Worm (Caenorhabditis elegans) whole organism, L1 larva: Measurements from ENCODE around the gene E02H1.6.

Experiments used
- C16A3.4 ChIP-seq: fragments of 150-350 bp; optimal IDR thresholded peaks from 2 replicates; lab custom pipeline; 2014; ENCODE audit warnings: missing biosample characterization, missing genetic modification characterization
- Y116A8C.19 ChIP-seq: sonication (generic microtip); optimal IDR thresholded peaks from 2 replicates; lab custom pipeline; 2016; ENCODE audit warnings: missing compliant biosample characterization, missing genetic modification characterization, borderline replicate concordance
- aha-1 ChIP-seq: fragments of 150-350 bp; optimal IDR thresholded peaks from 2 replicates; lab custom pipeline; 2014; ENCODE audit warnings: missing biosample characterization, missing genetic modification characterization
- alr-1 ChIP-seq: fragments of 200-800 bp; sonication (Bioruptor generic); optimal IDR thresholded peaks from 2 replicates; lab custom pipeline; 2018; ENCODE audit warnings: borderline replicate concordance, mild to moderate bottlenecking, missing genetic modification characterization, missing compliant biosample characterization
- aly-2 ChIP-seq: fragments of 150-350 bp; optimal IDR thresholded peaks from 2 replicates; lab custom pipeline; 2014; ENCODE audit warnings: missing biosample characterization, missing genetic modification characterization
- ama-1 ChIP-seq: fragments of 150-350 bp; optimal IDR thresholded peaks from 2 replicates; lab custom pipeline; 2014
- blmp-1 ChIP-seq: fragments of 150-350 bp; optimal IDR thresholded peaks from 2 replicates; lab custom pipeline; 2014; ENCODE audit warnings: missing biosample characterization, missing genetic modification characterization
- ceh-8 ChIP-seq: fragments of 200-800 bp; sonication (Bioruptor generic); optimal IDR thresholded peaks from 2 replicates; lab custom pipeline; 2018; ENCODE audit warnings: mild to moderate bottlenecking, missing genetic modification characterization, moderate library complexity, missing compliant biosample characterization
- ceh-90 ChIP-seq: sonication (generic microtip); optimal IDR thresholded peaks from 2 replicates; lab custom pipeline; 2016; ENCODE audit warnings: missing genetic modification characterization, missing compliant biosample characterization
- ces-1 ChIP-seq: fragments of 150-350 bp; optimal IDR thresholded peaks from 2 replicates; lab custom pipeline; 2014; ENCODE audit warnings: missing biosample characterization, missing genetic modification reagents, missing genetic modification characterization
- dpl-1 ChIP-seq, 3 experiments: fragments of 150-350 bp in 2 of 3; sonication (generic microtip) in 1 of 3; optimal IDR thresholded peaks; 2 replicates each; lab custom pipeline; 2014 to 2017; ENCODE audit warnings: missing biosample characterization in 3 of 3, missing genetic modification characterization in 3 of 3, missing genetic modification reagents in 3 of 3
- efl-1 ChIP-seq, 4 experiments: fragments of 150-350 bp; optimal IDR thresholded peaks in 3 of 4; peaks in 1 of 4; 1 replicate in 1 of 4; 2 replicates in 3 of 4; lab custom pipeline; 2014; ENCODE audit warnings: missing biosample characterization in 2 of 4, missing genetic modification characterization in 2 of 4, missing genetic modification reagents in 2 of 4
- efl-3 ChIP-seq: fragments of 200-800 bp; sonication (Bioruptor generic); optimal IDR thresholded peaks from 2 replicates; lab custom pipeline; 2018; ENCODE audit warnings: mild to moderate bottlenecking, missing genetic modification characterization, missing compliant biosample characterization
- egl-13 ChIP-seq: sonication (generic microtip); optimal IDR thresholded peaks from 2 replicates; lab custom pipeline; 2016; ENCODE audit warnings: missing genotype, missing genetic modification reagents, missing genetic modification characterization, missing compliant biosample characterization
- egl-27 ChIP-seq, 2 experiments: fragments of 150-350 bp in 1 of 2; sonication (generic microtip); optimal IDR thresholded peaks; 3 replicates each; lab custom pipeline; 2017 to 2018; ENCODE audit warnings: missing biosample characterization in 2 of 2, missing genetic modification characterization in 2 of 2, missing genetic modification reagents in 2 of 2
- elt-3 ChIP-seq, 6 experiments: fragments of 150-350 bp in 1 of 6; sonication (generic microtip); optimal IDR thresholded peaks; 2 replicates each; lab custom pipeline; 2017 to 2018; ENCODE audit warnings: missing biosample characterization in 6 of 6, missing genetic modification characterization in 6 of 6, inconsistent platforms in 1 of 6
- fkh-4 ChIP-seq: sonication (generic microtip); optimal IDR thresholded peaks from 2 replicates; lab custom pipeline; 2016; ENCODE audit warnings: missing compliant biosample characterization, missing genetic modification characterization, borderline replicate concordance
- fkh-8 ChIP-seq: sonication (generic microtip); optimal IDR thresholded peaks from 2 replicates; lab custom pipeline; 2016; ENCODE audit warnings: mild to moderate bottlenecking, missing genetic modification characterization, missing compliant biosample characterization
- fos-1 ChIP-seq: fragments of 150-350 bp; optimal IDR thresholded peaks from 2 replicates; lab custom pipeline; 2014; ENCODE audit warnings: missing biosample characterization, missing genetic modification characterization
- grh-1 ChIP-seq: fragments of 200-800 bp; sonication (Bioruptor generic); IDR thresholded peaks from 2 replicates; pipeline ENCODE4 v1.3.6; 2022; ENCODE audit warnings: missing genetic modification reagents, missing genetic modification characterization, missing compliant biosample characterization
- hlh-17 ChIP-seq: fragments of 200-800 bp; sonication (Bioruptor generic); optimal IDR thresholded peaks from 2 replicates; lab custom pipeline; 2018; ENCODE audit warnings: missing genetic modification characterization, mild to moderate bottlenecking, missing compliant biosample characterization, moderate library complexity, borderline replicate concordance
- irx-1 ChIP-seq: sonication (generic microtip); optimal IDR thresholded peaks from 2 replicates; lab custom pipeline; 2016; ENCODE audit warnings: missing genetic modification characterization, missing compliant biosample characterization
- isw-1 ChIP-seq: fragments of 200-800 bp; sonication (Bioruptor generic); IDR thresholded peaks from 2 replicates; pipeline ENCODE4 v1.3.6; 2022; ENCODE audit warnings: missing genetic modification characterization, missing compliant biosample characterization
- jun-1 ChIP-seq: fragments of 150-350 bp; optimal IDR thresholded peaks from 2 replicates; lab custom pipeline; 2014; ENCODE audit warnings: missing biosample characterization, missing genetic modification reagents, missing genetic modification characterization
- lin-14 ChIP-seq: fragments of 200-800 bp; sonication (Bioruptor generic); optimal IDR thresholded peaks from 2 replicates; lab custom pipeline; 2018; ENCODE audit warnings: mild to moderate bottlenecking, missing genetic modification characterization, moderate library complexity, missing compliant biosample characterization
- lsy-2 ChIP-seq, 2 experiments: fragments of 150-350 bp; optimal IDR thresholded peaks; 2 replicates each; lab custom pipeline; 2014; ENCODE audit warnings: missing biosample characterization in 2 of 2, missing genetic modification characterization in 2 of 2
- mdl-1 ChIP-seq, 2 experiments: fragments of 150-350 bp; optimal IDR thresholded peaks; 2 replicates each; lab custom pipeline; 2014 to 2017; ENCODE audit warnings: missing biosample characterization in 2 of 2, missing genetic modification characterization in 2 of 2, inconsistent platforms in 1 of 2
- mef-2 ChIP-seq: fragments of 150-350 bp; optimal IDR thresholded peaks from 2 replicates; lab custom pipeline; 2014; ENCODE audit warnings: missing biosample characterization, missing genetic modification characterization
- mep-1 ChIP-seq: fragments of 150-350 bp; optimal IDR thresholded peaks from 2 replicates; lab custom pipeline; 2014; ENCODE audit warnings: missing biosample characterization, missing genetic modification characterization
- nhr-11 ChIP-seq: fragments of 150-350 bp; optimal IDR thresholded peaks from 2 replicates; lab custom pipeline; 2014; ENCODE audit warnings: missing biosample characterization, missing genetic modification characterization
- nhr-12 ChIP-seq: sonication (generic microtip); optimal IDR thresholded peaks from 2 replicates; lab custom pipeline; 2017; ENCODE audit warnings: missing biosample characterization, missing genetic modification characterization
- nhr-20 ChIP-seq: sonication (generic microtip); optimal IDR thresholded peaks from 2 replicates; lab custom pipeline; 2016; ENCODE audit warnings: mild to moderate bottlenecking, missing genetic modification characterization, missing compliant biosample characterization
- nhr-237 ChIP-seq: fragments of 150-350 bp; optimal IDR thresholded peaks from 2 replicates; lab custom pipeline; 2014; ENCODE audit warnings: missing biosample characterization, missing genetic modification characterization
- nhr-47 ChIP-seq: sonication (generic microtip); optimal IDR thresholded peaks from 2 replicates; lab custom pipeline; 2016; ENCODE audit warnings: mild to moderate bottlenecking, missing genetic modification characterization, moderate library complexity, missing compliant biosample characterization
- nhr-84 ChIP-seq: sonication (generic microtip); optimal IDR thresholded peaks from 2 replicates; lab custom pipeline; 2017; ENCODE audit warnings: missing biosample characterization, missing genetic modification characterization
- nhr-90 ChIP-seq: sonication (generic microtip); optimal IDR thresholded peaks from 2 replicates; lab custom pipeline; 2016; ENCODE audit warnings: mild to moderate bottlenecking, missing genetic modification characterization, missing compliant biosample characterization; ENCODE audit not compliant: poor library complexity
- pag-3 ChIP-seq: sonication (generic microtip); optimal IDR thresholded peaks from 2 replicates; lab custom pipeline; 2017; ENCODE audit warnings: missing genetic modification characterization, mild to moderate bottlenecking, missing compliant biosample characterization, antibody characterized with exemption, borderline replicate concordance; ENCODE audit not compliant: insufficient read depth
- pax-3 ChIP-seq: fragments of 200-800 bp; sonication (Bioruptor generic); optimal IDR thresholded peaks from 2 replicates; lab custom pipeline; 2018; ENCODE audit warnings: mild to moderate bottlenecking, missing genetic modification characterization, moderate library complexity, missing compliant biosample characterization
- pqm-1 ChIP-seq: sonication (generic microtip); optimal IDR thresholded peaks from 3 replicates; lab custom pipeline; 2017; ENCODE audit warnings: missing biosample characterization, missing genetic modification characterization
- skn-1 ChIP-seq: fragments of 150-350 bp; optimal IDR thresholded peaks from 2 replicates; lab custom pipeline; 2014; ENCODE audit warnings: missing biosample characterization, missing genetic modification characterization
- snpc-4 ChIP-seq: fragments of 150-350 bp; optimal IDR thresholded peaks from 2 replicates; lab custom pipeline; 2014; ENCODE audit warnings: missing biosample characterization, missing genetic modification characterization
- snu-23 ChIP-seq: sonication (generic microtip); optimal IDR thresholded peaks from 2 replicates; lab custom pipeline; 2016; ENCODE audit warnings: missing genetic modification characterization, missing compliant biosample characterization
- sox-4 ChIP-seq: sonication (generic microtip); optimal IDR thresholded peaks from 2 replicates; lab custom pipeline; 2016; ENCODE audit warnings: missing genetic modification characterization, missing compliant biosample characterization
- tlp-1 ChIP-seq: fragments of 150-350 bp; optimal IDR thresholded peaks from 2 replicates; lab custom pipeline; 2014; ENCODE audit warnings: missing biosample characterization, missing genetic modification characterization
- unc-130 ChIP-seq: fragments of 150-350 bp; optimal IDR thresholded peaks from 2 replicates; lab custom pipeline; 2017; ENCODE audit warnings: missing biosample characterization, missing genetic modification characterization, inconsistent platforms
- xbp-1 ChIP-seq: sonication (generic microtip); optimal IDR thresholded peaks from 2 replicates; lab custom pipeline; 2016; ENCODE audit warnings: missing genetic modification characterization, missing compliant biosample characterization
- ztf-11 ChIP-seq, 2 experiments: sonication (generic microtip); optimal IDR thresholded peaks; 2 replicates each; lab custom pipeline; 2016 to 2017; ENCODE audit warnings: missing genetic modification characterization in 2 of 2, missing biosample characterization in 1 of 2, missing compliant biosample characterization in 1 of 2
- ztf-4 ChIP-seq: fragments of 150-350 bp; optimal IDR thresholded peaks from 2 replicates; lab custom pipeline; 2014; ENCODE audit warnings: missing biosample characterization, missing genetic modification characterization

The E02H1.6 gene

ce11 chrII:9604063-9604462 lies 7.6 kb downstream of the E02H1.6 start (continued):
- TF ChIP-seq lin-14 (GFP tag; lab: Kevin White, UChicago), result peak; percentile 8
- no peak for TF ChIP-seq egl-27 (tag; optimal IDR thresholded peaks at IDR 0.05; lab: Kevin White, UChicago)
- TF ChIP-seq nhr-20 (tag; lab: Kevin White, UChicago), result peak; percentile 55
- TF ChIP-seq mep-1, result no peak
- TF ChIP-seq egl-13 (tag; lab: Kevin White, UChicago), result no peak
- TF ChIP-seq nhr-84, result no peak
- TF ChIP-seq xbp-1, result no peak
- no peak for TF ChIP-seq ces-1 (GFP tag; lab: Kevin White, UChicago)
- no peak for TF ChIP-seq sox-4 (tag; lab: Kevin White, UChicago)
- peak; percentile 27 for TF ChIP-seq snu-23 (GFP tag; lab: Kevin White, UChicago)
- no peak for TF ChIP-seq ceh-8 (GFP tag; lab: Kevin White, UChicago)
- TF ChIP-seq alr-1 (tag; lab: Kevin White, UChicago), result no peak
- peak in 1 of 2 experiments; percentile 4 for TF ChIP-seq lsy-2 (tag; optimal IDR thresholded peaks at IDR 0.05; lab: Kevin White, UChicago)
- TF ChIP-seq fos-1, result no peak
- TF ChIP-seq pqm-1 (tag; lab: Kevin White, UChicago), result no peak
- no peak for TF ChIP-seq nhr-237 (tag; lab: Kevin White, UChicago)
- no peak for TF ChIP-seq efl-1 (optimal IDR thresholded peaks at IDR 0.05; lab: Kevin White, UChicago)
- no peak for TF ChIP-seq efl-1 (GFP tag; optimal IDR thresholded peaks at IDR 0.05 in 1 of 2; lab: Kevin White, UChicago)
- no peak for TF ChIP-seq snpc-4 (tag; lab: Kevin White, UChicago)
- no peak for TF ChIP-seq nhr-12 (tag; lab: Kevin White, UChicago)
- no peak for TF ChIP-seq skn-1 (tag; lab: Kevin White, UChicago)
- TF ChIP-seq ztf-4 (tag; lab: Kevin White, UChicago), result no peak
- TF ChIP-seq isw-1, result no peak
- TF ChIP-seq aha-1, result no peak
- no peak for TF ChIP-seq nhr-90 (tag; lab: Kevin White, UChicago)
- TF ChIP-seq pax-3 (tag; lab: Kevin White, UChicago), result no peak
- peak in 1 of 3 experiments; percentile 10 for TF ChIP-seq dpl-1 (GFP tag; optimal IDR thresholded peaks at IDR 0.05; lab: Kevin White, UChicago)
- TF ChIP-seq nhr-11 (tag; lab: Kevin White, UChicago), result no peak
- no peak for TF ChIP-seq mef-2
- no peak for TF ChIP-seq unc-130

DNA sequence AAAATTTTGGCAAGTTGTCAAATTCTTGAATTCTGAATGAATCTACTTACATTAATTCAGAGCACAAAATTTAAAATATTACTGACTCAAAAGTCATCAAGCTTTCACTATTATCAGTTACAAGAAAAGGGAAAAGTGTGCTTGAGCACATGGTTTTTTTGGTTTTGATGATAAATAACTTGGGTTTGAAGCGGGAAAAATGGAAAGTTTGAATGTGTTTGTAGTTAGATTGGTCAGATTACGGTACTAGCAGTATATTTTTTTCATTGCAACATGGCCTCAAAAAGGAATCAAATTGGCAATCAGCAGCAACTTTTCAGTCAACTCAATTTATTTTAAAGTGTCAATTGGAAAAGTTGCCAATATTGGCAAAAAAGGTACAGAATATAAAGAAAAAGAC lies 8.2 kb downstream of the E02H1.6 start:
- TF ChIP-seq C16A3.4, result no peak
- TF ChIP-seq ama-1 (lab: Kevin White, UChicago), result peak; percentile 60

DNA sequence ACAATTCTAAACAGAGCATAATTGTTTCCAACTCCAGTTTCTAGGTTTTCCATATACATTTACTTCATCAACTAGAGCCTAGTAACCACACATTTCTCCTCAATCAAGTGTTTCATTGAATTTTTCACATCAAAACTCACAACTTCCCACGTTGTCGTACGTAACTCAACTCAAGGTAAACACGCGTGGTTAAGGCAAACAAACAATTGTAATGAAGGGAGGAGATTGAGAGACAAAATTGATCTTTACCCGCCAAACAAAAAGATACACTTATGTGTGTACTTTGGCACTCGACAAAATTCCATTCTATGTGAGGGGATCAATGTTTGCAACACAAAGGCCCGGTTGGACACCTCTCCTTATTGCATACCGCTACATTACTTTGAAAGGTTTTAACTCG lies 8.8 kb downstream of the E02H1.6 start, which contains the start of gene nhr-19:
nhr-19 (minus strand) TSS at position 191 of the 400 bp plus-strand sequence.
- no peak for TF ChIP-seq Y116A8C.19 (tag; lab: Kevin White, UChicago)
- no peak for TF ChIP-seq sox-4 (tag; lab: Kevin White, UChicago)
- no peak for TF ChIP-seq ceh-90 (tag; lab: Kevin White, UChicago)
- TF ChIP-seq aly-2 (tag; lab: Kevin White, UChicago), result no peak
- no peak for TF ChIP-seq hlh-17
- no peak for TF ChIP-seq elt-3 (tag; optimal IDR thresholded peaks at IDR 0.05; lab: Kevin White, UChicago)
- TF ChIP-seq ztf-4 (tag; lab: Kevin White, UChicago), result no peak
- TF ChIP-seq snu-23 (GFP tag; lab: Kevin White, UChicago), result peak; percentile 8
- TF ChIP-seq grh-1 (GFP tag; lab: Robert Waterston, UW), result no peak
- TF ChIP-seq jun-1 (tag; lab: Kevin White, UChicago), result no peak
- no peak for TF ChIP-seq efl-3 (GFP tag; lab: Kevin White, UChicago)
- no peak for TF ChIP-seq fkh-4 (tag; lab: Kevin White, UChicago)
- TF ChIP-seq blmp-1 (tag; lab: Kevin White, UChicago), result no peak
- TF ChIP-seq ama-1 (lab: Kevin White, UChicago), result peak; percentile 9
- no peak for TF ChIP-seq dpl-1 (GFP tag; optimal IDR thresholded peaks at IDR 0.05; lab: Kevin White, UChicago)
- TF ChIP-seq pag-3 (tag; lab: Kevin White, UChicago), result no peak
- no peak for TF ChIP-seq fkh-8 (tag; lab: Kevin White, UChicago)
- TF ChIP-seq isw-1, result no peak
- TF ChIP-seq nhr-20 (tag; lab: Kevin White, UChicago), result peak; percentile 50
- peak; percentile 3 for TF ChIP-seq nhr-47 (tag; lab: Kevin White, UChicago)
- TF ChIP-seq tlp-1 (tag; lab: Kevin White, UChicago), result no peak
- TF ChIP-seq C16A3.4, result peak; percentile 30
- no peak for TF ChIP-seq egl-27 (tag; optimal IDR thresholded peaks at IDR 0.05; lab: Kevin White, UChicago)
- peak in 1 of 2 experiments; percentile 72 for TF ChIP-seq mdl-1 (tag; optimal IDR thresholded peaks at IDR 0.05; lab: Kevin White, UChicago)
- TF ChIP-seq irx-1 (tag; lab: Kevin White, UChicago), result no peak
- TF ChIP-seq unc-130, result no peak
- no peak for TF ChIP-seq ztf-11 (tag; optimal IDR thresholded peaks at IDR 0.05; lab: Kevin White, UChicago)
- TF ChIP-seq skn-1 (tag; lab: Kevin White, UChicago), result no peak
- TF ChIP-seq lin-14 (GFP tag; lab: Kevin White, UChicago), result peak; percentile 65
- no peak for TF ChIP-seq egl-13 (tag; lab: Kevin White, UChicago)
